Worm (Caenorhabditis elegans): ENCODE results near the gene Y59H11AM.1.

ce11 chrIV:8542272-8542671, 29.0 kb upstream of the Y59H11AM.1 start:
- TF ChIP-seq med-1 (GFP tag; optimal IDR thresholded peaks at IDR 0.05; ENCODE audit: insufficient read depth) (no peak), cog-1 (tag; optimal IDR thresholded peaks at IDR 0.05) (no peak), ztf-23 (GFP tag; IDR thresholded peaks at IDR 0.05) (no peak), ztf-29 (GFP tag; IDR thresholded peaks at IDR 0.05) (no peak)
